Fruit fly (Drosophila melanogaster): Measurements from ENCODE around the gene Ank2.

- TF ChIP-seq Sox102F (GFP tag; optimal IDR thresholded peaks at IDR 0.05) (no peak), CG31627 (GFP tag; optimal IDR thresholded peaks at IDR 0.05) (no peak), fd85E (GFP tag; optimal IDR thresholded peaks at IDR 0.05) (no peak), Ets96B (tag; optimal IDR thresholded peaks at IDR 0.05) (no peak), Lpt (GFP tag; optimal IDR thresholded peaks at IDR 0.05) (no peak), Sox15 (GFP tag; optimal IDR thresholded peaks at IDR 0.05) (no peak), CG16779 (tag; optimal IDR thresholded peaks at IDR 0.05) (no peak), esn (GFP tag; optimal IDR thresholded peaks at IDR 0.05) (no peak), Eip75B (GFP tag; optimal IDR thresholded peaks at IDR 0.05) (no peak), Blimp-1 (GFP tag; optimal IDR thresholded peaks at IDR 0.05) (no peak), dac (GFP tag; optimal IDR thresholded peaks at IDR 0.05) (no peak), cyc (GFP tag; optimal IDR thresholded peaks at IDR 0.05) (no peak)
Measured at dm6 chr3L:7695554-7695953, 22.6 kb downstream of the Ank2 start, which contains the start of gene CG44195.
